Fruit fly (Drosophila melanogaster): ENCODE measurements around the gene Spn77Bc.

- TF ChIP-seq Myc (optimal IDR thresholded peaks at IDR 0.05) (no peak), jim (GFP tag; optimal IDR thresholded peaks at IDR 0.05) (no peak), dl (GFP tag; optimal IDR thresholded peaks at IDR 0.05; ENCODE audit: insufficient read depth in 1 of 2, partially characterized antibody in 2 of 2) (no peak), Dfd (GFP tag; optimal IDR thresholded peaks at IDR 0.05) (no peak), Jra (GFP tag; optimal IDR thresholded peaks at IDR 0.05) (no peak)
Measured at dm6 chr3L:20320044-20320443, 22.4 kb upstream of the Spn77Bc start.

All from whole organism, wandering third instar larva.